Fruit fly (Drosophila melanogaster) Kc167 (cell line): Measurements from ENCODE around the gene CG14856.

Experiments
- Myc ChIP-seq: fragments of >200 bp; optimal IDR thresholded peaks from 2 replicates; lab custom pipeline; 2017; ENCODE audit warnings: missing external identifiers
- h ChIP-seq: fragments of >200 bp; optimal IDR thresholded peaks from 3 replicates; lab custom pipeline; 2018; ENCODE audit warnings: missing external identifiers
- psq ChIP-seq: fragments of >200 bp; optimal IDR thresholded peaks from 2 replicates; lab custom pipeline; 2017; ENCODE audit warnings: missing external identifiers

dm6 chr3R:14764131-14764530, 34.7 kb upstream of the CG14856 start:
- TF ChIP-seq h (lab: Kevin White, UChicago): no peak
- TF ChIP-seq psq: no peak
- TF ChIP-seq Myc (lab: Kevin White, UChicago): no peak
